Fruit fly (Drosophila melanogaster): ENCODE results near the gene Pss.

DNA sequence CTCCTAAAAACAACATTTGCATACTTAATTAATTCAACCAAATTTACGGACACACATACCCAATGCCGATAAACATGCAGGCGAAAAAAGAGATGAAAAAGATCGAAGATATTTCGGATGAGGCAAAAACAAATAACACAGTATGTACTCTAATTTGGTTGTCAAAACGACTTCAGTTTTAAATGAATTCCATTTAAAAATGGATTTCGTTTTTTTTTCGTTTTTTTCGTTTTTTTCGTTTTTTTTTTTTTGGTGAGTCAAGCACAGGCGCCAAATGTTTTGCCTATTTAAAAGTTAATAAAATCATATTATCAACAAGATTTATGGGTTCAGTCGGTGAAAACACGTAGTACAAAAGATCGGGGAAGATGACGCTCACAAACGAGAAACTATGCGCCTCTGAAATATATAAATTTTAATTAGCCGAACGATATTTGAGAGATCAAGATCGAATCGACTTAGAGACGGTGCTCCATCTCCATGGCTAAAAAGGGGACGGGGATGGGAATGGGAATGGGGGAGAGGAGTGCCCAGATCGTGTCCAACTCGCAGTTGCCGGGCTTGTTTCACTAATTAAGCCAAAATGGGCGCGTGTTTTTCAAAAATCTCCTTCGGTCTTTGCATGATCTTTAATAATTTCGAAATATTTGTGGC, 22.4 kb upstream of the Pss start:
- no peak for TF ChIP-seq insv (optimal IDR thresholded peaks at IDR 0.05)
- TF ChIP-seq Sin3A (optimal IDR thresholded peaks at IDR 0.05) = no peak
- TF ChIP-seq psq (optimal IDR thresholded peaks at IDR 0.05) = no peak
- TF ChIP-seq h (optimal IDR thresholded peaks at IDR 0.05) = no peak
